Fruit fly (Drosophila melanogaster): ENCODE results near the gene CG5645.

CG5645 gene

dm6 chr3L:12138113-12138899, 1.8 kb upstream of the CG5645 start, which contains the start of the genes ND-SGDH and RhoGAP68F (continued):
- TF ChIP-seq tin (GFP tag; optimal IDR thresholded peaks at IDR 0.05) (peak; percentile 77), pho (GFP tag; optimal IDR thresholded peaks at IDR 0.05) (peak; percentile 66), Bdp1 (GFP tag; optimal IDR thresholded peaks at IDR 0.05) (peak; percentile 7), Aef1 (GFP tag; IDR thresholded peaks at IDR 0.05) (peak; percentile 68), D19B (GFP tag; optimal IDR thresholded peaks at IDR 0.05) (peak; percentile 15), otp (GFP tag; IDR thresholded peaks at IDR 0.05) (0 out of 3 replicates have a peak, but pooled peaks have one; percentile 20), CG2199 (GFP tag; IDR thresholded peaks at IDR 0.05) (no peak), CG4617 (GFP tag; optimal IDR thresholded peaks at IDR 0.05; ENCODE audit: borderline replicate concordance) (peak; percentile 28), CG8765 (GFP tag; IDR thresholded peaks at IDR 0.05) (no peak), Xrp1 (GFP tag; IDR thresholded peaks at IDR 0.05) (peak; percentile 58; the same call in 1 of the 2 replicates), CG17829 (tag; optimal IDR thresholded peaks at IDR 0.05) (peak; percentile 82), CG32772 (GFP tag; IDR thresholded peaks at IDR 0.05) (peak; percentile 59; the same call in 1 of the 2 replicates), pum (GFP tag; optimal IDR thresholded peaks at IDR 0.05) (peak; percentile 68), CG16779 (GFP tag; IDR thresholded peaks at IDR 0.05) (no peak), Dip2 (GFP tag; IDR thresholded peaks at IDR 0.05) (no peak), vnd (GFP tag; IDR thresholded peaks at IDR 0.05; ENCODE audit: partially characterized antibody) (peak; percentile 99), rib (GFP tag; IDR thresholded peaks at IDR 0.05) (peak; percentile 54; the same call in 1 of the 2 replicates), HmgD (GFP tag; optimal IDR thresholded peaks at IDR 0.05) (no peak), kni (GFP tag; optimal IDR thresholded peaks at IDR 0.05) (peak; percentile 33), CG8089 (GFP tag; optimal IDR thresholded peaks at IDR 0.05) (peak; percentile 45), CG14014 (GFP tag; IDR thresholded peaks at IDR 0.05) (peak; percentile 61; the same call in 1 of the 2 replicates), sc (optimal IDR thresholded peaks at IDR 0.05) (no peak), sc (GFP tag; optimal IDR thresholded peaks at IDR 0.05) (peak; percentile 47), klu (GFP tag; IDR thresholded peaks at IDR 0.05) (peak; percentile 71), CG30431 (GFP tag; optimal IDR thresholded peaks at IDR 0.05) (peak; percentile 49), stwl (tag; optimal IDR thresholded peaks at IDR 0.05) (peak; percentile 55), CG14441 (GFP tag; IDR thresholded peaks at IDR 0.05) (peak; percentile 74), E2f1 (GFP tag; IDR thresholded peaks at IDR 0.05) (peak; percentile 58), CG4707 (GFP tag; optimal IDR thresholded peaks at IDR 0.05) (no peak), CG13775 (GFP tag; optimal IDR thresholded peaks at IDR 0.05) (peak; percentile 85), Gsc (GFP tag; IDR thresholded peaks at IDR 0.05) (no peak), CG16815 (GFP tag; optimal IDR thresholded peaks at IDR 0.05) (peak; percentile 73), CG7928 (GFP tag; optimal IDR thresholded peaks at IDR 0.05) (no peak), Ravus (GFP tag; IDR thresholded peaks at IDR 0.05) (no peak), gce (GFP tag; IDR thresholded peaks at IDR 0.05) (no peak), CG18262 (tag; optimal IDR thresholded peaks at IDR 0.05) (peak; percentile 76), chinmo (GFP tag; IDR thresholded peaks at IDR 0.05; ENCODE audit: partially characterized antibody) (peak; percentile 88; the same call in 3 of the 4 replicates), exex (tag; optimal IDR thresholded peaks at IDR 0.05) (no peak), CG8281 (tag; optimal IDR thresholded peaks at IDR 0.05) (peak; percentile 2), ewg (GFP tag; optimal IDR thresholded peaks at IDR 0.05) (peak; percentile 48), CG9817 (tag; optimal IDR thresholded peaks at IDR 0.05) (peak; percentile 83), Dek (tag; optimal IDR thresholded peaks at IDR 0.05) (peak; percentile 67), CG10462 (GFP tag; optimal IDR thresholded peaks at IDR 0.05) (peak; percentile 33), CG10267 (tag; optimal IDR thresholded peaks at IDR 0.05) (peak; percentile 74), MBD-R2 (GFP tag; IDR thresholded peaks at IDR 0.05) (peak; percentile 55), sna (GFP tag; IDR thresholded peaks at IDR 0.05; ENCODE audit: partially characterized antibody) (peak; percentile 95), CG13894 (tag; optimal IDR thresholded peaks at IDR 0.05) (peak; percentile 65), CG7786 (GFP tag; optimal IDR thresholded peaks at IDR 0.05) (peak; percentile 70), fd96Cb (tag; optimal IDR thresholded peaks at IDR 0.05) (peak; percentile 66)
